Fruit fly (Drosophila melanogaster) whole organism, embryonic: ENCODE data around the gene udt.

ENCODE experiments used
- Abd-B ChIP-seq: fragments of 200-800 bp; sonication (Bioruptor generic); optimal IDR thresholded peaks from 2 replicates; lab custom pipeline; 2018; ENCODE audit warnings: missing biosample characterization, mild to moderate bottlenecking, missing genetic modification characterization, moderate library complexity
- Asciz ChIP-seq: fragments of 200-800 bp; sonication (Bioruptor generic); optimal IDR thresholded peaks from 2 replicates; lab custom pipeline; 2017; ENCODE audit warnings: missing biosample characterization, mild to moderate bottlenecking, missing genetic modification characterization, missing genetic modification reagents
- CG10209 ChIP-seq: fragments of 200-800 bp; sonication (Bioruptor generic); optimal IDR thresholded peaks from 3 replicates; lab custom pipeline; 2017; ENCODE audit warnings: missing biosample characterization, mild to moderate bottlenecking, missing genetic modification characterization, missing genetic modification reagents
- CG1024 ChIP-seq: fragments of 200-800 bp; sonication (Bioruptor generic); IDR thresholded peaks from 2 replicates; pipeline ENCODE4 v1.3.6; 2022; ENCODE audit warnings: missing biosample characterization, missing genetic modification characterization
- CG10565 ChIP-seq: fragments of 200-800 bp; sonication (Bioruptor generic); optimal IDR thresholded peaks from 3 replicates; lab custom pipeline; 2016; ENCODE audit warnings: missing biosample characterization, mild to moderate bottlenecking, missing genetic modification characterization
- CG12744 ChIP-seq: fragments of 200-800 bp; sonication (Bioruptor generic); optimal IDR thresholded peaks from 2 replicates; lab custom pipeline; 2016; ENCODE audit warnings: missing biosample characterization, missing genetic modification characterization
- CG13894 ChIP-seq: fragments of 200-800 bp; sonication (Bioruptor generic); optimal IDR thresholded peaks from 3 replicates; lab custom pipeline; 2018; ENCODE audit warnings: missing biosample characterization, mild to moderate bottlenecking, missing genetic modification characterization, moderate library complexity
- CG14860 ChIP-seq: fragments of 200-800 bp; sonication (Bioruptor generic); IDR thresholded peaks from 3 replicates; pipeline ENCODE4 v1.3.6; 2022; ENCODE audit warnings: missing biosample characterization, missing genetic modification characterization; ENCODE audit not compliant: partially characterized antibody
- CG1602 ChIP-seq: fragments of 200-800 bp; sonication (Bioruptor generic); optimal IDR thresholded peaks from 3 replicates; lab custom pipeline; 2016; ENCODE audit warnings: missing biosample characterization, missing genetic modification characterization
- CG16779 ChIP-seq: fragments of 200-800 bp; sonication (Bioruptor generic); IDR thresholded peaks from 2 replicates; pipeline ENCODE4 v1.3.6; 2022; ENCODE audit warnings: missing biosample characterization, missing genetic modification characterization
- CG17328 ChIP-seq: fragments of 200-800 bp; sonication (Bioruptor generic); IDR thresholded peaks from 2 replicates; pipeline ENCODE4 v1.3.6; 2022; ENCODE audit warnings: missing biosample characterization, missing genetic modification characterization
- CG17802 ChIP-seq: fragments of 200-800 bp; sonication (Bioruptor generic); optimal IDR thresholded peaks from 2 replicates; lab custom pipeline; 2018; ENCODE audit warnings: missing biosample characterization, mild to moderate bottlenecking, missing genetic modification characterization, moderate library complexity
- CG18262 ChIP-seq: fragments of 200-800 bp; optimal IDR thresholded peaks from 3 replicates; lab custom pipeline; 2019; ENCODE audit warnings: missing biosample characterization, mild to moderate bottlenecking, missing genetic modification characterization, moderate library complexity
- CG18476 ChIP-seq: fragments of 200-800 bp; sonication (Bioruptor generic); optimal IDR thresholded peaks from 2 replicates; lab custom pipeline; 2016; ENCODE audit warnings: missing biosample characterization, mild to moderate bottlenecking, missing genetic modification characterization
- CG18764 ChIP-seq: fragments of 200-800 bp; sonication (Bioruptor generic); optimal IDR thresholded peaks from 3 replicates; lab custom pipeline; 2016; ENCODE audit warnings: missing biosample characterization, missing genetic modification characterization
- CG32772 ChIP-seq: fragments of 200-800 bp; sonication (Bioruptor generic); IDR thresholded peaks from 2 replicates; pipeline ENCODE4 v1.3.6; 2022; ENCODE audit warnings: missing biosample characterization, missing genetic modification characterization
- CG6254 ChIP-seq: fragments of 200-800 bp; sonication (Bioruptor generic); optimal IDR thresholded peaks from 3 replicates; lab custom pipeline; 2017; ENCODE audit warnings: mild to moderate bottlenecking, missing biosample characterization, missing genetic modification reagents, missing genetic modification characterization
- CG6654 ChIP-seq: fragments of 200-800 bp; sonication (Bioruptor generic); optimal IDR thresholded peaks from 2 replicates; lab custom pipeline; 2017; ENCODE audit warnings: missing biosample characterization, mild to moderate bottlenecking, missing genetic modification characterization
- CG7556 ChIP-seq: fragments of 200-800 bp; sonication (Bioruptor generic); optimal IDR thresholded peaks from 2 replicates; lab custom pipeline; 2017; ENCODE audit warnings: missing biosample characterization, mild to moderate bottlenecking, missing genetic modification characterization
- CG8388 ChIP-seq: fragments of 200-800 bp; sonication (Bioruptor generic); optimal IDR thresholded peaks from 2 replicates; lab custom pipeline; 2019; ENCODE audit warnings: missing biosample characterization, mild to moderate bottlenecking, missing genetic modification characterization, moderate library complexity
- CG9609 ChIP-seq: fragments of 200-800 bp; sonication (Bioruptor generic); optimal IDR thresholded peaks from 3 replicates; lab custom pipeline; 2016; ENCODE audit warnings: missing biosample characterization, missing genetic modification characterization
- CG9932 ChIP-seq: fragments of 200-800 bp; sonication (Bioruptor generic); IDR thresholded peaks from 2 replicates; pipeline ENCODE4 v1.3.6; 2022; ENCODE audit warnings: missing biosample characterization, missing genetic modification characterization
- Ets97D ChIP-seq: fragments of 200-800 bp; sonication (Bioruptor generic); optimal IDR thresholded peaks from 3 replicates; lab custom pipeline; 2016; ENCODE audit warnings: missing biosample characterization, missing genetic modification characterization
- HmgZ ChIP-seq: fragments of 200-800 bp; sonication (Bioruptor generic); optimal IDR thresholded peaks from 2 replicates; lab custom pipeline; 2018; ENCODE audit warnings: missing biosample characterization, mild to moderate bottlenecking, missing genetic modification characterization
- Hr39 ChIP-seq: fragments of >200 bp; optimal IDR thresholded peaks from 2 replicates; lab custom pipeline; 2017
- Lpt ChIP-seq: fragments of >200 bp; optimal IDR thresholded peaks from 2 replicates; lab custom pipeline; 2018; ENCODE audit warnings: missing biosample characterization, missing genetic modification characterization
- Mad ChIP-seq: fragments of 200-800 bp; sonication (Bioruptor generic); optimal IDR thresholded peaks from 2 replicates; lab custom pipeline; 2016; ENCODE audit warnings: missing biosample characterization, missing genetic modification characterization
- Med ChIP-seq: fragments of 200-800 bp; sonication (Bioruptor generic); peaks from one replicate; lab custom pipeline; 2016; ENCODE audit warnings: missing biosample characterization, missing genetic modification characterization, mild to moderate bottlenecking, inconsistent platforms, moderate library complexity
- Sin3A ChIP-seq: fragments of >200 bp; optimal IDR thresholded peaks from 2 replicates; lab custom pipeline; 2018
- Spps ChIP-seq: fragments of 200-800 bp; sonication (Bioruptor generic); optimal IDR thresholded peaks from 2 replicates; lab custom pipeline; 2018; ENCODE audit warnings: missing biosample characterization, mild to moderate bottlenecking, missing genetic modification characterization
- Sry-δ ChIP-seq: fragments of 200-800 bp; sonication (Bioruptor generic); optimal IDR thresholded peaks from 2 replicates; lab custom pipeline; 2016; ENCODE audit warnings: missing biosample characterization, missing genetic modification characterization
- Ssrp ChIP-seq: fragments of 200-800 bp; sonication (Bioruptor generic); optimal IDR thresholded peaks from 2 replicates; lab custom pipeline; 2018; ENCODE audit warnings: missing biosample characterization, mild to moderate bottlenecking, missing genetic modification characterization, moderate library complexity
- Tbp ChIP-seq: fragments of >200 bp; optimal IDR thresholded peaks from 2 replicates; lab custom pipeline; 2018; ENCODE audit warnings: missing biosample characterization, missing genetic modification characterization
- al ChIP-seq: fragments of 200-800 bp; sonication (Bioruptor generic); IDR thresholded peaks from 2 replicates; pipeline ENCODE4 v1.3.6; 2022; ENCODE audit warnings: missing biosample characterization, missing genetic modification characterization
- bigmax ChIP-seq: fragments of 200-800 bp; sonication (Bioruptor generic); optimal IDR thresholded peaks from 2 replicates; lab custom pipeline; 2018; ENCODE audit warnings: missing biosample characterization, mild to moderate bottlenecking, missing genetic modification characterization
- ci ChIP-seq: fragments of 200-800 bp; sonication (Bioruptor generic); IDR thresholded peaks from 3 replicates; pipeline ENCODE4 v1.3.6; 2022; ENCODE audit warnings: missing biosample characterization, missing genetic modification characterization
- dimm ChIP-seq: fragments of 200-800 bp; sonication (Bioruptor generic); IDR thresholded peaks from 2 replicates; pipeline ENCODE4 v1.3.6; 2022; ENCODE audit warnings: missing biosample characterization, missing genetic modification characterization
- maf-S ChIP-seq: fragments of 200-800 bp; sonication (Bioruptor generic); optimal IDR thresholded peaks from 2 replicates; lab custom pipeline; 2016; ENCODE audit warnings: missing biosample characterization, missing genetic modification characterization
- nerfin-2 ChIP-seq: fragments of 200-800 bp; sonication (Bioruptor generic); IDR thresholded peaks from 2 replicates; pipeline ENCODE4 v1.3.6; 2022; ENCODE audit warnings: missing biosample characterization, missing genetic modification characterization; ENCODE audit not compliant: partially characterized antibody
- odd ChIP-seq: fragments of 200-800 bp; sonication (Bioruptor generic); optimal IDR thresholded peaks from 2 replicates; lab custom pipeline; 2017; ENCODE audit warnings: missing biosample characterization, mild to moderate bottlenecking, missing genetic modification characterization
- pfk ChIP-seq: fragments of 200-800 bp; sonication (Bioruptor generic); optimal IDR thresholded peaks from 2 replicates; lab custom pipeline; 2018; ENCODE audit warnings: missing biosample characterization, mild to moderate bottlenecking, missing genetic modification characterization, moderate library complexity
- phol ChIP-seq: fragments of 200-800 bp; sonication (Bioruptor generic); optimal IDR thresholded peaks from 3 replicates; lab custom pipeline; 2018; ENCODE audit warnings: missing biosample characterization, mild to moderate bottlenecking, missing genetic modification characterization, moderate library complexity
- pita ChIP-seq: fragments of 200-800 bp; sonication (Bioruptor generic); optimal IDR thresholded peaks from 2 replicates; lab custom pipeline; 2017; ENCODE audit warnings: missing biosample characterization, mild to moderate bottlenecking, missing genetic modification characterization
- scrt ChIP-seq: fragments of 200-800 bp; sonication (Bioruptor generic); optimal IDR thresholded peaks from 2 replicates; lab custom pipeline; 2018; ENCODE audit warnings: missing biosample characterization, mild to moderate bottlenecking, missing genetic modification characterization, moderate library complexity
- sna ChIP-seq: fragments of 200-800 bp; sonication (Bioruptor generic); IDR thresholded peaks from 2 replicates; pipeline ENCODE4 v1.3.6; 2022; ENCODE audit warnings: missing biosample characterization, missing genetic modification characterization; ENCODE audit not compliant: partially characterized antibody
- stc ChIP-seq: fragments of 200-800 bp; sonication (Bioruptor generic); IDR thresholded peaks from 2 replicates; pipeline ENCODE4 v1.3.6; 2022; ENCODE audit warnings: missing biosample characterization, missing genetic modification characterization
- tna ChIP-seq: fragments of 200-800 bp; sonication (Bioruptor generic); IDR thresholded peaks from 2 replicates; pipeline ENCODE4 v1.3.6; 2022; ENCODE audit warnings: missing biosample characterization, missing genetic modification characterization; ENCODE audit not compliant: partially characterized antibody
- tx ChIP-seq: fragments of 200-800 bp; sonication (Bioruptor generic); optimal IDR thresholded peaks from 2 replicates; lab custom pipeline; 2016; ENCODE audit warnings: missing biosample characterization, missing genetic modification characterization
- vnd ChIP-seq: fragments of 200-800 bp; sonication (Bioruptor generic); IDR thresholded peaks from 3 replicates; pipeline ENCODE4 v1.3.6; 2022; ENCODE audit warnings: missing biosample characterization, missing genetic modification characterization; ENCODE audit not compliant: partially characterized antibody
- wdn ChIP-seq: fragments of 200-800 bp; sonication (Bioruptor generic); IDR thresholded peaks from 2 replicates; pipeline ENCODE4 v1.3.6; 2022; ENCODE audit warnings: missing biosample characterization, missing genetic modification characterization
- z ChIP-seq: fragments of 200-800 bp; sonication (Bioruptor generic); IDR thresholded peaks from 3 replicates; pipeline ENCODE4 v1.3.6; 2022; ENCODE audit warnings: missing biosample characterization, missing genetic modification characterization

Gene udt

dm6 chr3R:23767417-23767853 is 4.4 kb upstream of the udt start, which contains the start of the genes CG10214 and CG10375 (continued):
- TF ChIP-seq Mad (GFP tag; lab: Kevin White, UChicago), result peak; percentile 65
- no peak for TF ChIP-seq Asciz (GFP tag; lab: Kevin White, UChicago)
- TF ChIP-seq CG18764 (GFP tag; lab: Kevin White, UChicago), result peak; percentile 73
- peak; percentile 75 for TF ChIP-seq Abd-B (GFP tag; lab: Kevin White, UChicago)
- peak; percentile 22 for TF ChIP-seq odd (GFP tag; lab: Kevin White, UChicago)
- peak; percentile 57 for TF ChIP-seq CG10209 (GFP tag; lab: Kevin White, UChicago)
- peak; percentile 93 for TF ChIP-seq Sin3A
- no peak for TF ChIP-seq sna (GFP tag; lab: Robert Waterston, UW)
- TF ChIP-seq CG9609 (GFP tag; lab: Kevin White, UChicago), result peak; percentile 76
- TF ChIP-seq ci, result peak; percentile 88
- peak; percentile 69 for TF ChIP-seq CG9932 (GFP tag; lab: Robert Waterston, UW)
- TF ChIP-seq CG1024 (GFP tag; lab: Robert Waterston, UW), result no peak
- peak; percentile 63 for TF ChIP-seq CG13894 (tag; lab: Kevin White, UChicago)
- TF ChIP-seq dimm (GFP tag; lab: Robert Waterston, UW), result no peak
- TF ChIP-seq CG14860 (GFP tag; lab: Robert Waterston, UW), result 0 out of 3 replicates have a peak, but pooled peaks have one; percentile 18
- TF ChIP-seq CG1602 (GFP tag; lab: Kevin White, UChicago), result peak; percentile 72
- TF ChIP-seq bigmax (GFP tag; lab: Kevin White, UChicago), result peak; percentile 37
- TF ChIP-seq Med, result peak; percentile 98
- peak; percentile 46 for TF ChIP-seq CG18476 (GFP tag; lab: Kevin White, UChicago)
- TF ChIP-seq stc, result 0 out of 2 replicates have a peak, but pooled peaks have one; percentile 21
- peak; percentile 67 for TF ChIP-seq CG17328
- TF ChIP-seq CG32772 (GFP tag; lab: Robert Waterston, UW), result peak; percentile 48; the same call in 1 of the 2 replicates
- TF ChIP-seq Ets97D (GFP tag; lab: Kevin White, UChicago), result peak; percentile 87
- TF ChIP-seq pfk (GFP tag; lab: Kevin White, UChicago), result no peak
- TF ChIP-seq Tbp, result no peak
- TF ChIP-seq CG16779, result no peak
- peak; percentile 98 for TF ChIP-seq phol (tag; lab: Kevin White, UChicago)
- no peak for TF ChIP-seq CG10565
- no peak for TF ChIP-seq vnd
- peak; percentile 50 for TF ChIP-seq al (GFP tag; lab: Robert Waterston, UW)
- TF ChIP-seq wdn, result peak; percentile 52; the same call in 1 of the 2 replicates
- peak; percentile 1 for TF ChIP-seq CG12744
- peak; percentile 85 for TF ChIP-seq HmgZ (tag; lab: Kevin White, UChicago)
- no peak for TF ChIP-seq pita (GFP tag; lab: Kevin White, UChicago)
- no peak for TF ChIP-seq Hr39 (lab: Kevin White, UChicago)
- no peak for TF ChIP-seq scrt (GFP tag; lab: Kevin White, UChicago)
- peak; percentile 44 for TF ChIP-seq Spps (tag; lab: Kevin White, UChicago)
- TF ChIP-seq z (GFP tag; lab: Robert Waterston, UW), result no peak
- TF ChIP-seq CG17802 (tag; lab: Kevin White, UChicago), result peak; percentile 35
- TF ChIP-seq CG6254, result no peak
- peak; percentile 64 for TF ChIP-seq CG18262 (tag; lab: Kevin White, UChicago)
- peak; percentile 78 for TF ChIP-seq Sry-δ (GFP tag; lab: Kevin White, UChicago)
- TF ChIP-seq CG7556 (GFP tag; lab: Kevin White, UChicago), result peak; percentile 58
- TF ChIP-seq CG8388 (GFP tag; lab: Kevin White, UChicago), result peak; percentile 56
- TF ChIP-seq Ssrp (tag; lab: Kevin White, UChicago), result peak; percentile 35
- no peak for TF ChIP-seq nerfin-2
- TF ChIP-seq Lpt (GFP tag; lab: Kevin White, UChicago), result no peak
- peak; percentile 74 for TF ChIP-seq maf-S (GFP tag; lab: Kevin White, UChicago)
- TF ChIP-seq tx, result peak; percentile 81
- no peak for TF ChIP-seq tna (GFP tag; lab: Robert Waterston, UW)
- no peak for TF ChIP-seq CG6654 (GFP tag; lab: Kevin White, UChicago)
